Worm (Caenorhabditis elegans) whole organism, mixed stage, embryonic: ENCODE measurements around the gene Y40A1A.3.
A peak's percentile ranks its signal among the peaks of the same experiment; 100 is the strongest.

Source experiments
- M03D4.4 ChIP-seq: sonication (generic microtip); optimal IDR thresholded peaks from 2 replicates; lab custom pipeline; 2017; ENCODE audit warnings: mild to moderate bottlenecking, missing genetic modification characterization, missing compliant biosample characterization
- bed-3 ChIP-seq: fragments of 200-800 bp; sonication (Bioruptor generic); optimal IDR thresholded peaks from 3 replicates; lab custom pipeline; 2018; ENCODE audit warnings: mild to moderate bottlenecking, missing genetic modification characterization, moderate library complexity, missing compliant biosample characterization
- blmp-1 ChIP-seq: fragments of 150-350 bp; optimal IDR thresholded peaks from 2 replicates; lab custom pipeline; 2014; ENCODE audit warnings: missing biosample characterization, missing genetic modification characterization
- ceh-39 ChIP-seq: fragments of 150-350 bp; optimal IDR thresholded peaks from 2 replicates; lab custom pipeline; 2014; ENCODE audit warnings: missing biosample characterization, missing genetic modification characterization
- ceh-43 ChIP-seq: fragments of 200-800 bp; sonication (Bioruptor generic); optimal IDR thresholded peaks from 2 replicates; lab custom pipeline; 2018; ENCODE audit warnings: mild to moderate bottlenecking, missing genetic modification characterization, moderate library complexity, missing compliant biosample characterization
- ceh-83 ChIP-seq: fragments of 200-800 bp; sonication (Bioruptor generic); optimal IDR thresholded peaks from 2 replicates; lab custom pipeline; 2018; ENCODE audit warnings: mild to moderate bottlenecking, missing genetic modification characterization, missing compliant biosample characterization
- ces-1 ChIP-seq: fragments of 150-350 bp; optimal IDR thresholded peaks from 2 replicates; lab custom pipeline; 2014; ENCODE audit warnings: missing biosample characterization, missing genetic modification reagents, missing genetic modification characterization
- cnd-1 ChIP-seq: fragments of 200-800 bp; sonication (Bioruptor generic); optimal IDR thresholded peaks from 2 replicates; lab custom pipeline; 2018; ENCODE audit warnings: mild to moderate bottlenecking, missing genetic modification characterization, missing compliant biosample characterization
- drap-1 ChIP-seq: fragments of 200-800 bp; sonication (Bioruptor generic); optimal IDR thresholded peaks from 3 replicates; lab custom pipeline; 2018; ENCODE audit warnings: mild to moderate bottlenecking, missing genetic modification characterization, missing compliant biosample characterization
- elt-1 ChIP-seq: sonication (generic microtip); optimal IDR thresholded peaks from 2 replicates; lab custom pipeline; 2017; ENCODE audit warnings: missing genetic modification characterization, mild to moderate bottlenecking, missing compliant biosample characterization, antibody characterized with exemption, moderate library complexity, borderline replicate concordance; ENCODE audit not compliant: insufficient read depth
- elt-3 ChIP-seq: fragments of 150-350 bp; optimal IDR thresholded peaks from 2 replicates; lab custom pipeline; 2014; ENCODE audit warnings: missing biosample characterization, missing genetic modification characterization
- flh-1 ChIP-seq: fragments of 200-800 bp; sonication (Bioruptor generic); optimal IDR thresholded peaks from 2 replicates; lab custom pipeline; 2018; ENCODE audit warnings: mild to moderate bottlenecking, missing genetic modification characterization, moderate library complexity, missing compliant biosample characterization
- ham-2 ChIP-seq: fragments of 200-800 bp; sonication (Bioruptor generic); optimal IDR thresholded peaks from 2 replicates; lab custom pipeline; 2018; ENCODE audit warnings: mild to moderate bottlenecking, missing genetic modification characterization, missing compliant biosample characterization
- hlh-1 ChIP-seq: fragments of 150-350 bp; optimal IDR thresholded peaks from 2 replicates; lab custom pipeline; 2014; ENCODE audit warnings: missing biosample characterization, missing genetic modification reagents, missing genetic modification characterization
- lin-13 ChIP-seq: fragments of 150-350 bp; optimal IDR thresholded peaks from 2 replicates; lab custom pipeline; 2014; ENCODE audit warnings: missing biosample characterization, missing genetic modification characterization
- lin-32 ChIP-seq: fragments of 200-800 bp; sonication (Bioruptor generic); optimal IDR thresholded peaks from 2 replicates; lab custom pipeline; 2018; ENCODE audit warnings: mild to moderate bottlenecking, missing genetic modification characterization, missing compliant biosample characterization
- lsy-2 ChIP-seq: fragments of 150-350 bp; optimal IDR thresholded peaks from 2 replicates; lab custom pipeline; 2014; ENCODE audit warnings: missing biosample characterization, missing genetic modification characterization
- mab-5 ChIP-seq: fragments of 150-350 bp; optimal IDR thresholded peaks from 2 replicates; lab custom pipeline; 2014; ENCODE audit warnings: missing biosample characterization, missing genetic modification characterization
- mep-1 ChIP-seq: fragments of 150-350 bp; optimal IDR thresholded peaks from 2 replicates; lab custom pipeline; 2017; ENCODE audit warnings: missing biosample characterization, missing genetic modification reagents, missing genetic modification characterization, inconsistent platforms
- mls-2 ChIP-seq: sonication (generic microtip); optimal IDR thresholded peaks from 2 replicates; lab custom pipeline; 2016; ENCODE audit warnings: mild to moderate bottlenecking, missing genetic modification characterization, moderate library complexity, missing compliant biosample characterization
- nhr-12 ChIP-seq: fragments of 150-350 bp; optimal IDR thresholded peaks from 2 replicates; lab custom pipeline; 2014; ENCODE audit warnings: missing biosample characterization, missing genetic modification characterization
- nhr-2 ChIP-seq: fragments of 150-350 bp; optimal IDR thresholded peaks from 2 replicates; lab custom pipeline; 2014; ENCODE audit warnings: missing biosample characterization, missing genetic modification characterization
- nhr-237 ChIP-seq: fragments of 150-350 bp; optimal IDR thresholded peaks from 2 replicates; lab custom pipeline; 2014; ENCODE audit warnings: missing biosample characterization, missing genetic modification characterization
- nhr-28 ChIP-seq: fragments of 150-350 bp; optimal IDR thresholded peaks from 2 replicates; lab custom pipeline; 2014; ENCODE audit warnings: missing biosample characterization, missing genetic modification characterization
- nhr-76 ChIP-seq: sonication (generic microtip); optimal IDR thresholded peaks from 2 replicates; lab custom pipeline; 2017; ENCODE audit warnings: missing biosample characterization, missing genetic modification characterization
- pha-4 ChIP-seq: fragments of 150-350 bp; optimal IDR thresholded peaks from 2 replicates; lab custom pipeline; 2018; ENCODE audit warnings: missing biosample characterization, missing genetic modification reagents, missing genetic modification characterization
- sem-2 ChIP-seq: fragments of 200-800 bp; sonication (Bioruptor generic); optimal IDR thresholded peaks from 2 replicates; lab custom pipeline; 2018; ENCODE audit warnings: mild to moderate bottlenecking, missing genetic modification characterization, missing compliant biosample characterization
- snpc-4 ChIP-seq: fragments of 150-350 bp; optimal IDR thresholded peaks from 2 replicates; lab custom pipeline; 2014; ENCODE audit warnings: missing biosample characterization, missing genetic modification characterization
- sptf-1 ChIP-seq: sonication (generic microtip); optimal IDR thresholded peaks from 2 replicates; lab custom pipeline; 2017; ENCODE audit warnings: mild to moderate bottlenecking, missing genetic modification characterization, moderate library complexity, missing compliant biosample characterization
- tbx-8 ChIP-seq: fragments of 200-800 bp; sonication (Bioruptor generic); optimal IDR thresholded peaks from 2 replicates; lab custom pipeline; 2018; ENCODE audit warnings: mild to moderate bottlenecking, missing genetic modification characterization, moderate library complexity, missing compliant biosample characterization
- unc-120 ChIP-seq: sonication (generic microtip); optimal IDR thresholded peaks from 2 replicates; lab custom pipeline; 2017; ENCODE audit warnings: missing genetic modification characterization, missing compliant biosample characterization; ENCODE audit not compliant: poor library complexity, severe bottlenecking
- unc-39 ChIP-seq: fragments of 150-350 bp; optimal IDR thresholded peaks from 2 replicates; lab custom pipeline; 2014; ENCODE audit warnings: missing biosample characterization, missing genetic modification characterization
- unc-62 ChIP-seq: fragments of 150-350 bp; optimal IDR thresholded peaks from 2 replicates; lab custom pipeline; 2014; ENCODE audit warnings: missing biosample characterization, missing genetic modification reagents, missing genetic modification characterization
- zip-8 ChIP-seq: fragments of 150-350 bp; optimal IDR thresholded peaks from 2 replicates; lab custom pipeline; 2014; ENCODE audit warnings: missing biosample characterization, missing genetic modification characterization
- ztf-11 ChIP-seq: fragments of 150-350 bp; optimal IDR thresholded peaks from 2 replicates; lab custom pipeline; 2014; ENCODE audit warnings: missing biosample characterization, missing genetic modification characterization

Y40A1A.3 gene

DNA sequence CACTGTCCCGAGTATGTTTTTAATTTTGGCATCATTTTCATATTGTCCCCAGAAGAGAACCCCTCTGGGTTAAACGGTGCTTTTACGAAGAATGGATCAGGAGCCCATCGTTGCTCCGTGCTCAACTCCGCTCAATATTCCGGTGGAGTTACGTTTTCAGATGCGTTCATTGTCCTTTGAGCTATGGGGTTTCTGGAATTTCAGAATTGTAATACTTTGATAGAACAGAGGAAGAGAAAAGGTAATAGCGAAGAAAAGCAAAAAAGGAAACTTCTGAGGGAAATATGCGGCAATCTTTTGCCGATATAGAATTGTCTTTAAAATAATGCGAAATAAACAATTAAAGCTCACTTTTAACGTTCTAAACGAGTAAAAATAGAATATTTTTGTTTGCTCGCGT lies at the start of gene Y40A1A.3:
Y40A1A.3 (minus strand) TSS at position 101 of the 400 bp plus-strand sequence.
- TF ChIP-seq cnd-1 (tag; lab: Kevin White, UChicago) = no peak
- no peak for TF ChIP-seq hlh-1 (tag; lab: Kevin White, UChicago)
- TF ChIP-seq elt-3 = no peak
- TF ChIP-seq pha-4 (tag; lab: Kevin White, UChicago) = no peak
- TF ChIP-seq, all 35 proteins: peak for 0

DNA sequence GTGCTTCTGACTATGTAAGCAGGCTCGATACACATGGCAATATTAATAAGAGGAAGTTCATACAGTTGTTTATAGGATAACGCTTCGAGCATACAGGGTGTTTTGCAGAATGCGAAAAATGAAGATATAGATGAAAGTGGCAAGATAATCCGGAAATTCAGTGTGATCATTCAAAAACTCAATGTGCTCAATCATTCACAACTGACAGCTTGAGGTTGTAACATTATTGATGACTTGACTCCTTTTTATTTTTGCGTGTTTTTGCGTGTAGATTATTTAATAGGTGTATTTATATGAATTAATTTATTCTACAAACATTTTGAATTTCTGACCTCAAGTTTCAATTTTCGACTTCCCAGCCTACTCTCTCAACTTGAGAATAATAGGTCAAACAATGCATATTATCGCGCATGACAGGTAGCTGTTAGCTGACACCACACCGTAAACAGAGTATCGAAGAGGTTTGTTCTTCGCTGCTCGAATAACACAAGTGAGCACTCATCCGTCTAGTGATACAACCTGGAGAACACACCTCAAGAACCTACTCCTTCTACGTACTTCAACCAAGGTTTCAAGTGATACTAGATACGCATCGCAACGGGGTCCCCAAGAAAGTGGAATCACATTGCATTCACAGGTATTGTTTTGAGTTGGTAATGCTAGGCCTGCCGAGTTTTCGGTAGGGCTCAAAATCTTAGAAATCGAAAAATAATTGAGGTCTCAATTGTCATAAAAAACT lies 49.5 kb upstream of the Y40A1A.3 start:
- TF ChIP-seq nhr-2 (peak; percentile 48), pha-4 (tag; lab: Kevin White, UChicago) (peak; percentile 78), unc-62 (GFP tag; lab: Kevin White, UChicago) (peak; percentile 68), nhr-76 (tag; lab: Kevin White, UChicago) (no peak), drap-1 (GFP tag; lab: Kevin White, UChicago) (no peak)

DNA sequence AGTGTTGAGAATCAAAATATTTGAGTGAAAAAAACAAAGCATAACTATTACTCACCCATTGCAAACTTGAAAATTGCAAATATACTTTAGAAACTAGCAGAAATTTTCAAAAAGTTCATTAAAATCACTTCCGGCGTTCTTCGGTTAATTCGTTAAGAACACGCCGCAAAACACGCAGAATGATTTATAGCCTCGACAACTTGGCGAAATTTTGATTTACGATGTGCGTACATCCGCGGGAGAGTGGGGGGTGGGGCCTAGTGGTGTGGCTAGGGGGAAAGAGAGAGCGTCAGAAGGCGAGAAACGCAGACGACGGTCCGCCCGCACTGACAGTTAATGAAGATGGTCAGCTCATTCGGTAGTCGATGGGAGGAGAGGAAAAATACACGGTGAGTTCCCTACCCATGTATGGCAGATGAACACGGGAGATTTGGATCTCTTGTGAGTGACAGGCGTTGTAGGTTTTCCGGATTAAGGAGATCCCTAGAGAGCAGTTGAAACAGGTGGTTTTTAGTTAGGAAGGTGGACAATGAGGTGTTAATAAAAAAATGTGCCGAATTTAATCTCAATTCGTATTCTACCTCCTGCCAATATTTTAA lies 48.4 kb upstream of the Y40A1A.3 start, which contains the start of gene igcm-4:
igcm-4 (minus strand) TSS at position 237 of the 599 bp plus-strand sequence.
- TF ChIP-seq M03D4.4 (no peak), ham-2 (GFP tag; lab: Kevin White, UChicago) (peak; percentile 37), lin-32 (GFP tag; lab: Kevin White, UChicago) (peak; percentile 20), sem-2 (GFP tag; lab: Kevin White, UChicago) (no peak), unc-120 (tag; lab: Kevin White, UChicago) (no peak), lin-13 (peak; percentile 11), mls-2 (peak; percentile 37), mep-1 (tag; lab: Kevin White, UChicago) (no peak), nhr-76 (tag; lab: Kevin White, UChicago) (no peak), flh-1 (GFP tag; lab: Kevin White, UChicago) (no peak), nhr-12 (tag; lab: Kevin White, UChicago) (no peak), ceh-43 (GFP tag; lab: Kevin White, UChicago) (no peak), nhr-237 (no peak), drap-1 (GFP tag; lab: Kevin White, UChicago) (no peak), elt-1 (tag; lab: Kevin White, UChicago) (no peak), nhr-2 (peak; percentile 81), sptf-1 (tag; lab: Kevin White, UChicago) (peak; percentile 39), cnd-1 (tag; lab: Kevin White, UChicago) (peak; percentile 54), ztf-11 (tag; lab: Kevin White, UChicago) (no peak), ceh-83 (GFP tag; lab: Kevin White, UChicago) (no peak), ceh-39 (tag; lab: Kevin White, UChicago) (no peak), mab-5 (tag; lab: Kevin White, UChicago) (peak; percentile 82), nhr-28 (tag; lab: Kevin White, UChicago) (no peak), unc-39 (tag; lab: Kevin White, UChicago) (no peak), pha-4 (tag; lab: Kevin White, UChicago) (no peak), ces-1 (GFP tag; lab: Kevin White, UChicago) (peak; percentile 12), snpc-4 (tag; lab: Kevin White, UChicago) (no peak), tbx-8 (GFP tag; lab: Kevin White, UChicago) (no peak), bed-3 (GFP tag; lab: Kevin White, UChicago) (no peak), elt-3 (no peak), unc-62 (GFP tag; lab: Kevin White, UChicago) (peak; percentile 99), zip-8 (tag; lab: Kevin White, UChicago) (no peak), hlh-1 (tag; lab: Kevin White, UChicago) (peak; percentile 1), blmp-1 (tag; lab: Kevin White, UChicago) (no peak), lsy-2 (tag; lab: Kevin White, UChicago) (no peak)
